Worm (Caenorhabditis elegans) whole organism, early embryonic: ENCODE results near the gene cest-33.

Experiments used
- B0310.2 ChIP-seq: sonication (generic microtip); optimal IDR thresholded peaks from 2 replicates; lab custom pipeline; 2016; ENCODE audit warnings: mild to moderate bottlenecking, missing genetic modification characterization, missing compliant biosample characterization
- F13C5.2 ChIP-seq: sonication (generic microtip); optimal IDR thresholded peaks from 2 replicates; lab custom pipeline; 2017; ENCODE audit warnings: mild to moderate bottlenecking, missing genetic modification characterization, inconsistent platforms, missing compliant biosample characterization
- aly-1 ChIP-seq: sonication (generic microtip); optimal IDR thresholded peaks from 2 replicates; lab custom pipeline; 2016; ENCODE audit warnings: missing genetic modification characterization, missing compliant biosample characterization
- ama-1 ChIP-seq: fragments of 150-350 bp; optimal IDR thresholded peaks from 2 replicates; lab custom pipeline; 2014
- ceh-13 ChIP-seq: fragments of 200-800 bp; sonication (Bioruptor generic); optimal IDR thresholded peaks from 2 replicates; lab custom pipeline; 2018; ENCODE audit warnings: mild to moderate bottlenecking, missing genetic modification characterization, missing compliant biosample characterization
- ceh-36 ChIP-seq: sonication (generic microtip); optimal IDR thresholded peaks from 2 replicates; lab custom pipeline; 2016; ENCODE audit warnings: missing genetic modification characterization, inconsistent platforms, missing compliant biosample characterization
- ets-7 ChIP-seq: sonication (generic microtip); optimal IDR thresholded peaks from 2 replicates; lab custom pipeline; 2016; ENCODE audit warnings: missing genotype, missing genetic modification characterization, missing compliant biosample characterization
- flt-1 ChIP-seq: fragments of 200-800 bp; sonication (Bioruptor generic); IDR thresholded peaks from 2 replicates; pipeline ENCODE4 v1.3.6; 2022; ENCODE audit warnings: missing genetic modification characterization, missing compliant biosample characterization
- hmbx-1 ChIP-seq: sonication (generic microtip); optimal IDR thresholded peaks from 2 replicates; lab custom pipeline; 2016; ENCODE audit warnings: mild to moderate bottlenecking, missing genetic modification characterization, missing compliant biosample characterization
- hmg-4 ChIP-seq: fragments of 200-800 bp; sonication (Bioruptor generic); optimal IDR thresholded peaks from 2 replicates; lab custom pipeline; 2018; ENCODE audit warnings: mild to moderate bottlenecking, missing genetic modification characterization, missing compliant biosample characterization
- hnd-1 ChIP-seq: sonication (generic microtip); optimal IDR thresholded peaks from 2 replicates; lab custom pipeline; 2016; ENCODE audit warnings: missing genetic modification characterization, missing compliant biosample characterization
- pes-1 ChIP-seq: fragments of 200-800 bp; sonication (Bioruptor generic); IDR thresholded peaks from 2 replicates; pipeline ENCODE4 v1.3.6; 2022; ENCODE audit warnings: missing genetic modification reagents, missing genetic modification characterization, missing compliant biosample characterization
- scrt-1 ChIP-seq: fragments of 200-800 bp; sonication (Bioruptor generic); IDR thresholded peaks from 2 replicates; pipeline ENCODE4 v1.3.6; 2022; ENCODE audit warnings: missing genetic modification characterization, missing compliant biosample characterization
- sea-1 ChIP-seq: fragments of 200-800 bp; sonication (Bioruptor generic); conservative IDR thresholded peaks from 2 replicates; pipeline ENCODE4 v1.3.6; 2022; ENCODE audit warnings: missing genetic modification characterization, missing compliant biosample characterization
- tbx-11 ChIP-seq: fragments of 200-800 bp; sonication (Bioruptor generic); IDR thresholded peaks from 2 replicates; pipeline ENCODE4 v1.3.6; 2022; ENCODE audit warnings: missing genetic modification characterization, missing compliant biosample characterization
- tbx-37 ChIP-seq: fragments of 200-800 bp; sonication (Bioruptor generic); conservative IDR thresholded peaks from 2 replicates; pipeline ENCODE4 v1.3.6; 2022; ENCODE audit warnings: missing genetic modification reagents, missing genetic modification characterization, missing compliant biosample characterization
- tra-4 ChIP-seq: sonication (generic microtip); optimal IDR thresholded peaks from 2 replicates; lab custom pipeline; 2017; ENCODE audit warnings: missing genetic modification characterization, missing compliant biosample characterization

cest-33 gene

DNA sequence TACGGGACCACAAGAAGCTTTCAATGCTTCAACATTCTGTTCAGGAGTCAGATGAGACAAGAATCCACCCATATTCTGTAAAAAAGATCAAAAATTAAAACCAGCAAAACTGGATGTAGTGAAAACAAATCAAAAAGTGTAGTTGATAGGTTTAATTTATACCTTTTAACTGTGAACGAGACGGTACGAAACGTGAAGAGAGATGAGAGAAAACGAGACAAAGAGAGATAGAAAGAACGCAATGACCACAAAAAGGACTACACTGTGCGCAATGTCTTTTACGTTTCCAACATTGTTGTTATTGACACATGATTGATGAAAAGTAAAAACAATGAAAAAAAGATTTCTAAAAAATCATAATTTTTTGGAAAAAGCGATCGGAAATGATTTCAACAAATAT, at the start of gene cest-33:
TSS of gene cest-33 (minus strand) at position 75 of the 400 bp plus-strand sequence.
- TF ChIP-seq hnd-1 = no peak
- no peak for TF ChIP-seq flt-1 (GFP tag; lab: Robert Waterston, UW)
- no peak for TF ChIP-seq ets-7
- no peak for TF ChIP-seq hmg-4
- TF ChIP-seq ceh-36 (tag; lab: Kevin White, UChicago) = no peak
- TF ChIP-seq pes-1 (GFP tag; lab: Robert Waterston, UW) = no peak
- TF ChIP-seq aly-1 (tag; lab: Kevin White, UChicago) = no peak
- TF ChIP-seq ceh-13 (GFP tag; lab: Kevin White, UChicago) = no peak
- no peak for TF ChIP-seq ama-1 (lab: Kevin White, UChicago)
- no peak for TF ChIP-seq scrt-1
- no peak for TF ChIP-seq tbx-11
- TF ChIP-seq sea-1 (GFP tag; lab: Robert Waterston, UW) = no peak
- TF ChIP-seq tra-4 = no peak

DNA sequence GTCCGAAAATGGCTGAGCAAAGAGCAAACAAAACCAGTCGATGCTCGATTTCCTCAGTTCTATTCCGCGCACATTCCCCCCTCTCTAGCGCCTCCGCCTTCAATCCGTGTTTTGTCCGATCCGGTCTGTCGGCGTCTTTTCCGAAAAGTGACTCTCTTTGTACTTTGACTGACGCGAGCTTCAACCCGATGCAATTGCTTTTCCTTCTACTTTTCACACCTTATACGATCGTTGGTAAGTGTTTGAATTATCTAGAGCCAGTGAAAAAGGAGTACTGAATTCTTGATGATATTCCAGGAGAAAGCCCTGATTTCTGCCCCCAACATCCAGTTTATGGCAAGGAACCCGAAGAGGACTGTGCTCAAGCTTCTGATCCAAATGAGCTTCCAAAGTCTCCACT, 49.5 kb upstream of the cest-33 start, which contains the start of gene cht-6:
TSS of gene cht-6 (plus strand) at position 9 of the 400 bp plus-strand sequence.
- no peak for TF ChIP-seq sea-1 (GFP tag; lab: Robert Waterston, UW)
- no peak for TF ChIP-seq hmg-4
- TF ChIP-seq ceh-36 (tag; lab: Kevin White, UChicago) = no peak
- TF ChIP-seq flt-1 (GFP tag; lab: Robert Waterston, UW) = no peak
- no peak for TF ChIP-seq tra-4
- TF ChIP-seq pes-1 (GFP tag; lab: Robert Waterston, UW) = no peak
- no peak for TF ChIP-seq ets-7
- TF ChIP-seq scrt-1 = no peak
- no peak for TF ChIP-seq hmbx-1 (tag; lab: Kevin White, UChicago)
- TF ChIP-seq F13C5.2 (tag; lab: Kevin White, UChicago) = no peak
- TF ChIP-seq aly-1 (tag; lab: Kevin White, UChicago) = no peak
- TF ChIP-seq hnd-1 = no peak
- TF ChIP-seq tbx-11 = no peak
- no peak for TF ChIP-seq tbx-37 (GFP tag; lab: Robert Waterston, UW)
- TF ChIP-seq B0310.2 (tag; lab: Kevin White, UChicago) = no peak
- TF ChIP-seq ama-1 (lab: Kevin White, UChicago) = no peak
- no peak for TF ChIP-seq ceh-13 (GFP tag; lab: Kevin White, UChicago)

DNA sequence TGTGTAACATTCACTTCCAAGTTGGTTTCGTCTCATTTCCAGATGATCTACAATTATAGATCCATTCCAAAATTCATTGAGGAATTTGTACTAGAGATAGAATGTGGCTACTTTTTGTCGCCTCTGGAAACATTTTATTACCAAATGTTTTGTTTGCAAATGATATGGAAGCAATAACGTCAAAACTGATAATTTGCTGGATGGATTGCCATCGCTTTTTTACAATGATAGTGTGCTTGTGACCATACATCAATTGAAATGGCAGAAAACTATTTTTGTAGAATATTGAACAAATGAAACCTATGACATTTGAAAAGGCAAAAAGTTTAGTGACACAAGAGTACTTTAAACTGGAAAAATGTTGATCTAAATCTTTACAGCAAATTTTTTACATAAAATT, 49.0 kb upstream of the cest-33 start:
- TF ChIP-seq ets-7 (no peak), hmbx-1 (tag; lab: Kevin White, UChicago) (no peak), flt-1 (GFP tag; lab: Robert Waterston, UW) (no peak), hmg-4 (no peak), sea-1 (GFP tag; lab: Robert Waterston, UW) (no peak), B0310.2 (tag; lab: Kevin White, UChicago) (no peak), ceh-36 (tag; lab: Kevin White, UChicago) (no peak), tbx-11 (no peak)

DNA sequence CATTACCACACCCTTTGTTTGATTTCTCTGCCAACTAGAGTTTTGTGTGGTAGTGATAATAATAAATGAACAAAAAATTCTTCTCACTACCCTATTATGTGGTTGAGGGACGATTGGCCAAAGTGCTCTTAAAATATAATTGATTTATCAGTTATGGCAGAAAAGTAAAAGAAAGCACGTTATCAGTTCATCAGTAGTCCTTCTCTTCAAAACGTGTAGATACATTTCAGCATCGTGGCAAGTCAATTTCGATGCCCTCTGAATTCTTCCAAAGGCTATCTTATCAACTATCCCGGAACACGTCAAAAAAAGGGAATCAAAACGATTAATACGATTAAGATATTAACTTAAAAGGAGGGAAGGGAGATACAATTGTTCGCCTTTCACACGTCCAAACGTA, 47.6 kb upstream of the cest-33 start:
- TF ChIP-seq tbx-11 (no peak), ceh-36 (tag; lab: Kevin White, UChicago) (no peak), pes-1 (GFP tag; lab: Robert Waterston, UW) (no peak), tbx-37 (GFP tag; lab: Robert Waterston, UW) (no peak), hmg-4 (no peak), sea-1 (GFP tag; lab: Robert Waterston, UW) (no peak)

DNA sequence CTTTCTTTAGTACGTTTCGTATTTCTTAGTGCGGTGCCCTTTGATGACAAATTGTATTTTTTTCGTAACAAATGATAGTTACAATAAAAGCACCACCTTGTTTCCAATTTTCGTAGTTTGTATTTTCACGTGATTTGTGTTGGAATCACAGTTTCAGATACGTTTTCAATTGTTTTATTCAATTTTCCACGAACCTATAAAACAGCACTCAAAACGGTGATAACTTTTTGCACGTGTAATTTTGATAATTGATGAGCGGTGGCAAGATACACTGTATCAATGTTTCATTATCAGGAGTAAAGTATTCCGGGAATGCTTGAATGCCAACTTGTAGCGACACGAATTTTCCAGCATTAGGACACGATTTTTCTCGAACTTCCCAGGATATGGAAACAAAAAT, 45.7 kb upstream of the cest-33 start:
- no peak for TF ChIP-seq B0310.2 (tag; lab: Kevin White, UChicago)
- TF ChIP-seq tra-4 = no peak
- TF ChIP-seq hmbx-1 (tag; lab: Kevin White, UChicago) = no peak
- no peak for TF ChIP-seq hnd-1
- no peak for TF ChIP-seq F13C5.2 (tag; lab: Kevin White, UChicago)
- no peak for TF ChIP-seq ceh-13 (GFP tag; lab: Kevin White, UChicago)
- no peak for TF ChIP-seq sea-1 (GFP tag; lab: Robert Waterston, UW)
- no peak for TF ChIP-seq tbx-11
- no peak for TF ChIP-seq ets-7
- TF ChIP-seq aly-1 (tag; lab: Kevin White, UChicago) = no peak
- no peak for TF ChIP-seq flt-1 (GFP tag; lab: Robert Waterston, UW)
- no peak for TF ChIP-seq ceh-36 (tag; lab: Kevin White, UChicago)
- no peak for TF ChIP-seq ama-1 (lab: Kevin White, UChicago)
- TF ChIP-seq pes-1 (GFP tag; lab: Robert Waterston, UW) = no peak
- TF ChIP-seq hmg-4 = no peak
- TF ChIP-seq scrt-1 = no peak
- TF ChIP-seq tbx-37 (GFP tag; lab: Robert Waterston, UW) = no peak

DNA sequence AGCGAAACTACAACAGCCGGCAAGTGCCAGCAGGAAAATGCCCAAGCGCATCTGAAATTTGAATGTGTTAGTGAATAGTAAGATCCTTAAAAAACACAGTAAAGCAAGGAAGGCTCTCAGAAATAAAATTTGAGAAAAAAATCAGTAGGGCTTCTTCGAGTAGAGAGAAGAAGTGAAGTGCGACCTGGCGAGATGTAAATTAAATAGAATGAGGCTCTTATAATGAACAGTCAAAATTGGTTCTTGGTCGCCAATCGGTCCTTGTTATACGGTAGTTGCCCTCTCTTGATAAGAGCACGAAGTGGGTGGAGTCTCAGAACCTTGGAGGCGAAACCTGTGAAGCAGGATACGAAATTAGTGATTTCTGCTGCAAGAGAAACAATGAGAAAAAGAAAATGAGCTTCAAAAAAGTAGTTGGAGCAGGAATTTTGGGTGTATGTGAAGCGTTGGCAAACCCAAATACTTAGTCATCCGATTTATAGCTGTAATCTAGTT, 43.3 kb upstream of the cest-33 start, which contains the start of gene bcf-1:
TSS of gene bcf-1 (minus strand) at position 51 of the 495 bp plus-strand sequence.
- TF ChIP-seq tbx-37 (GFP tag; lab: Robert Waterston, UW) = no peak
- no peak for TF ChIP-seq B0310.2 (tag; lab: Kevin White, UChicago)
- TF ChIP-seq aly-1 (tag; lab: Kevin White, UChicago) = no peak
- no peak for TF ChIP-seq hmg-4
- TF ChIP-seq ceh-13 (GFP tag; lab: Kevin White, UChicago) = no peak

DNA sequence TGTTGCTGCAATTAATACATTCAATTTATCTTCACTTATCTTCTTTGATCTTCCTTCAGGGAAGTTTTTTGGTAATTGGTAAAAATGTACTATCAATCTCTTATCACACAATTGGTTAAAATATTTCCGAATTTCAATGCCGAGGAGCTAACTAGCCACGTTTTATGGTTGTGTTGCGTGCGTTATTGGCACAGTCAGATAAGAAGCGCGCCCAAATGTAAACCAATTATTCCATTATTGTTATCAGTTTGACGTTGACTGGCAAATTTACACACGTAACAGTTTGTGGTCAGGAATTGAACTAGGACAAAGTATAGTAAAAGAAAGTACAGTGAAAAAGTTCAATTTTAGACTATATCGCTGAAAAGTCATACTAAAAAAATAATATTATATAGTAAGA, 42.1 kb upstream of the cest-33 start:
- TF ChIP-seq hmg-4 (no peak), ets-7 (no peak), ceh-36 (tag; lab: Kevin White, UChicago) (no peak), pes-1 (GFP tag; lab: Robert Waterston, UW) (no peak), hmbx-1 (tag; lab: Kevin White, UChicago) (no peak), ama-1 (lab: Kevin White, UChicago) (no peak), flt-1 (GFP tag; lab: Robert Waterston, UW) (no peak), aly-1 (tag; lab: Kevin White, UChicago) (no peak), sea-1 (GFP tag; lab: Robert Waterston, UW) (no peak), tra-4 (no peak), scrt-1 (no peak), F13C5.2 (tag; lab: Kevin White, UChicago) (no peak), B0310.2 (tag; lab: Kevin White, UChicago) (no peak), tbx-37 (GFP tag; lab: Robert Waterston, UW) (no peak), hnd-1 (no peak), tbx-11 (no peak), ceh-13 (GFP tag; lab: Kevin White, UChicago) (no peak)
